Fruit fly (Drosophila melanogaster): ENCODE data around the gene CG1662.

Gene CG1662

DNA sequence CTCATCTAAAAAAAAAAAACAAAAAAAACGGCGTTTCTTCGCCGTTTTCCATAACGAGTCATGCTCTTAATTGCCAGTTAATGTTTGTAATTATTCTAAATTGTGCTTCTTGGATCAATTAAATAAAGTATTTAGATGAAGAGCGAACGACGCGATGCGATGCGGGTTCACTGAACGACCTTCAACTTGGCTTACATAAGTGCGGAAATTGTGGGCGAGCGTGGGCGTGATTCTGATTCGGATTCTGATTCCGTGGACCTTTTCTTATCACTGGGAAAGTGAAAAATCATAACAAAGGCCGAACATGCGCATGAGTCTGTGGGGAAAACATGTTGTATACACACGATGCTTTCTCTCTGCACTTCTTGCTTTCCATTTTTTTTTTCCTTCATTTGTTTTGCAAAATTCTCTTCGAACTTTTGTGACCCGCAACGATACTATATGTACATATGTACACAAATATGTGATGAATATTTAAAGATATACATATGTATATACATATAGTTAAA lies 11.8 kb upstream of the CG1662 start:
- TF ChIP-seq CTCF (optimal IDR thresholded peaks at IDR 0.05) = no peak
- no peak for TF ChIP-seq CG8478 (optimal IDR thresholded peaks at IDR 0.05)

DNA sequence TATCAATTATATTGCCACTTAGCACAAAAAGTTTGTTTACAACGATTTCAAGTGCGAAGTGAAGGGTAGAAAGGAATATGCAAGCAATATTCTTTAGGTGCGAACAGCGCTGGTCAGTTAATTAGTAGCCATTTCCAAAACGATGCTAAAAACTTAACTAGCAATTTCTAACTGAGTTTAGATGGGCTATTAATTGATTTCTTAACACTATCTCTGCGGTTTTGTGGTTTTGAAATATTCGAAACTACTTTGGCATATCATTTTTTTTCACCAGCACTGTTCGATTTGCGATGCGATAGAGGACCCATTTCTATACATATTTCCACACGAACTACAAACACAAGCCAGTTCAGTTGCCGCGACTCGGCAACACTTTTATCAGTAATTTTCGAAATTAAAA lies 10.8 kb upstream of the CG1662 start:
- TF ChIP-seq CTCF (optimal IDR thresholded peaks at IDR 0.05) = no peak
- TF ChIP-seq CG8478 (optimal IDR thresholded peaks at IDR 0.05) = no peak

DNA sequence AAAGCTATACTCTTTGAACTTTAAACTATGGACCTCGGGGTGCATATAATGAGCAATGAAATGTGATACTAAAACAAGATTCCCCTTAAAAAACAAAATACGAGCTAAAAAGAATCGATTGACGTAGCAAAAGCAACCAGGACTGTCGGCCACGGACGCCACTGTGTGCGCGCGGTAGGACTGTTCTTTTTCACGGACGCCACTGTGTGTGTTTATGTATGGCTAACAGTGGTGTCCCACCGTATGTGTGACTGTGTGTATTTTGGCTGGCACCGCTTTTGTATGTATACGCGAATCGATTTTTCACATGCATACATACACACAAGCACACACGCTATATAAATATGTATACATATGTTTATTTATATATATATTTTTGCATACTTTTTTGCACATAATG lies 3.6 kb upstream of the CG1662 start:
- TF ChIP-seq CTCF (optimal IDR thresholded peaks at IDR 0.05) (no peak), CG8478 (optimal IDR thresholded peaks at IDR 0.05) (no peak)

DNA sequence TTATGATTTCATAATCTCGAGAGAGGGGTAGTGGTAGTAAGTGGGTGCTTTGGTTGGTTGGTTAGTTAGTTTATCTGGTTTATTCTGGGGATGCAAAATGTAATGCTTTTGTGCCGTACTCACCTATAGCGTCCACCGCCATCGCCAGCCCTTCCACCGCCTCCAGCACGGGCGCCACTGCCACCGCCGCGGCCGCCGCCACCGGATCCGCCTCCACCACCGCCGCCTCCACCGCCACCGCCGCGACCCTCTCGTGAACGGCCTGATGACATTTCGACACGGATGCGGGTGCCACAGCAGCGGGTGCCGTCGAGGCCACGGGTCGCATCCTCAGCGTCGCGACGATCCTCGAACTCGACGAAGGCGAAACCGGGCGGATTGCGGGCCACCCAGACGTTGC lies 3.2 kb upstream of the CG1662 start:
- TF ChIP-seq CG8478 (optimal IDR thresholded peaks at IDR 0.05) (no peak), CTCF (optimal IDR thresholded peaks at IDR 0.05) (no peak)

DNA sequence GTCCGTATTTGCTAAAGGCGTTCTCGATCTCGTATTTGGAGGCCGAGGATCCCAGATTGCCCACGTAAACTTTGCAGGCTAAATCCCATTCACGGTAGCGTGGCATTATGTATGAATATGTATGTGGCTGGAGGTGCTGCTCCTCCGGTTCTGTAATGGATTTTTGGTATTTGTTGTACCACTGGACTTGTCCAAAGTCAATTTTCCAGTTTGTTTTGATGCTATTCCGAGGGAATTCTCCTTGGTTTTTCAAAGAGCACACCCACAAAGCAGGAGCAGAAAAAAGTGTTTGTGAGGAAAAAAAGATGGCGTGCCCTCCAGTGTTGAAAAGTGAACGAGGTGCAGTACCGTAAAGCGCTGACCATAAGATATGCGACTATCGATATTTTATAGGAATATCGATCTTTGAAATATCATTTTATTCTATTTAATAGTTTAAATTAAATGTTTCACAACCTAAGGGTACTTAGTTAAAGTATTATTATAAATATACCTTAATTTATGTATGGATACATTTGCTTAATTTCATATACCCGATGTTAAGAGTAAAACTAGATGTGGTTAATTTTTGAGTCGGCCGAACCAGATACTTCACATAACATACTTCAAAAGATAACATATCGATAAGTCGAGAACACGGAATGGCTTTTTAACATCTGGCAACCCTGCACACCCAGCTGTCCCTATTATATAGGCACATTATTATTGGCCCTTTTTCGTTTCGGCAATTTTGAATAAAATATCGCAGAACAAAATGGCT lies 2.6 kb upstream of the CG1662 start, which contains the start of the genes Rbp1-like and Tim9a:
Gene Rbp1-like, minus strand, starts transcription at position 295 of the 760 bp plus-strand sequence.
Gene Tim9a, plus strand, starts transcription at position 628 of the 760 bp plus-strand sequence.
- no peak for TF ChIP-seq CG8478 (optimal IDR thresholded peaks at IDR 0.05)
- TF ChIP-seq CTCF (optimal IDR thresholded peaks at IDR 0.05) = no peak

DNA sequence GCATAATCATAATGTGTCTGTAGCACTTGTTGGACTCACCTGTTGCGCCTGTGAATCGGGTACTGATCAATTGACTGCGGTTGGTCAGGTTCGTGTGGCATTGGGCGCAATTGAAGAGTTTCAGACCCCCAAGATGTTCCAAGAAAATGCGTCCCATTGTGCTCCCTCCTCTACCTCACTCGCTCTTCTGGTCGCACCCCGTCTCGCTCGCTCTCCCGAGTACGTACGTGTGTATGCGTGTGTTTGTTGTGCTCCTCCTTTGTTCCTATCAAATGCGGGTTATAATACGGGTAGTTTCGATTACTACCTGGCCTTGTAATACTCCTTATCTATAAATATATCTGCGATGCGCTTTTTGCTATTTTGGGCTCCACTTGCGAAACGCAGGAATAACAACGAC lies 587 bp upstream of the CG1662 start:
- TF ChIP-seq CG8478 (optimal IDR thresholded peaks at IDR 0.05) (no peak), CTCF (optimal IDR thresholded peaks at IDR 0.05) (no peak)

DNA sequence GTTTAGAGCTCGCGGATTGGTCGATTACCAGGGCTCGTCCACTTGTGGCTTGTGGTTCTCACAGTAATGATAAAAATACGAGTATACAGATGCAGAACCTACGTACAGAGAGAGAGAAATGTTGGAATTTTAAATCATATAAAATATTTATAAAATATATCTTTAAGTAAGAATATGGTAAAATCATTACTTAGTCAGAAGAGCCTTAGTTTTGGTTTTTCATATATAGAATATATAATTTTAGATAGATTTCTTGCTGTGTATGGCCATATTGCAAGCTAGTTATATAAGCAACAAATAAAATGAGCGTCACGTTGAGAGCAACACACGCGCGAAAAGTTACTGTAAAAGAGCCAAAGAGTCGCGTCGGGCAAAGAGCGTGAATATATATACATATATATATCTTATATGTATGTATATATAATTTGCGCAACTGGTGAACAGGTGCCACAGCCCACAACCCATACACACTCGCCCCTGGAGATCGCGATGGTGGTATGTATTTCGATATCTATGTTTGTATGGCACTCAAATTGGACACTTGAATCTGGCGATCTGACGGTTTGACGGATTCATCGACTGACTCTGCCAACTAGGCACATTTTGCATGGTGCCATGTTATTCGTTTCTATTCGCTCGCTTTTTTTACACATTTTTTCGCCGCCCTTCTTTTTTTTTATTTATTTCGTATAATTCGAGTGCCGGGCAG lies 3.3 kb downstream of the CG1662 start:
- no peak for TF ChIP-seq CG8478 (optimal IDR thresholded peaks at IDR 0.05)
- TF ChIP-seq CTCF (optimal IDR thresholded peaks at IDR 0.05) = no peak

DNA sequence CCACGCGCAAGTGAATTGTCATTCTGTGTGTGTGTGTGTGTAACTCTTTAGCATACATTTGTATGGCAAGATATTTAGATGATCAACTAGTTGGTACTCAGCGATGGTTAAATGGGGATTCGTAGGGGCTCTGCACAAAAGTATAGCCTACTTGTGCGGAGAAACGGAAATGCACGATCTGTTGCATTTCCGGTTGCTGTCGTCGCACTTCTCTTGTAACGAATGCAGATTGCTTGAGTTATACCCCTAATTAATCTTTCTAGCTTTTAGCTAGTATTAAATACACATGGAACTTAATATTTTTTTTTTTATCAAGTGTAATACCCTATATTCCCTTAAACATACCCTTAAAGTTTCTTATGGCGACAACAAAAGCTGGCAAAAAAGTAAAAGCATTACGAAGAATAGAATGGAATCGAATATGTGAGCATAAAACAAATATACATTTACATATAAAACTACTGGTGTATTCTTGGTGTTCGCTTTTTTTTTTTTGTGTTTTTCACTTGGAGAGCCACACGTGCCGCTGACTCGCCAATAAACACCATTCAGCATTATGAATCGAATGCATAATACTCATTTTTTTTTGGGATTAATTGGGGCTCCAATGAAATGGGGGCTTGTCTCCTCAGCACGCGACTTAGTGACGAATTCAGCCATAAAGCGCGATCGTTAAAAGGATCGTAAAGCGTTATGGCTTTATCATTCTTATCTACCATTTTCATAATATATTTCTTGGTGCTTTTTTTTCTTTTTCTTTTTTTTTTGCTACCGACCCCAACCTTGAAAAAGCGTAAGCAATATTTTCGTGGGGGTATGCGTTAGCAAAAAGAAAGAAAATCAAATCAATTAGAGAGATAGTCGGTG lies 4.0 kb downstream of the CG1662 start:
- TF ChIP-seq CTCF (optimal IDR thresholded peaks at IDR 0.05) = no peak
- no peak for TF ChIP-seq CG8478 (optimal IDR thresholded peaks at IDR 0.05)

DNA sequence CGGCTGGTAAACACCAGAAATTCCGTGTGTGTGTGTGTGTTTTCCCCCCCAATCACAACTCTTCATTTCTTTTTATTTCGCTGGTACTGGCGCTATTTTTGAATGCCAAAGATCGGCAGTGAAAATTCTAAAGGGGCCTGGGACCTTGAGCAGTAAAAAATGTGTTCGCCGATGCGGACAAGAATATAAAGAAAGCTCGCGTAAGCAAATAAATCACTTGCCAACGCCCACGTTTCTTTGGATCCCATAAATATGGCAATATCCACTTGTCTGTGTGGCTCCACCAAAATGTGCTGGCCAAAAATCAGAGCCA lies 4.6 kb downstream of the CG1662 start:
- TF ChIP-seq CTCF (optimal IDR thresholded peaks at IDR 0.05) (no peak), CG8478 (optimal IDR thresholded peaks at IDR 0.05) (no peak)

DNA sequence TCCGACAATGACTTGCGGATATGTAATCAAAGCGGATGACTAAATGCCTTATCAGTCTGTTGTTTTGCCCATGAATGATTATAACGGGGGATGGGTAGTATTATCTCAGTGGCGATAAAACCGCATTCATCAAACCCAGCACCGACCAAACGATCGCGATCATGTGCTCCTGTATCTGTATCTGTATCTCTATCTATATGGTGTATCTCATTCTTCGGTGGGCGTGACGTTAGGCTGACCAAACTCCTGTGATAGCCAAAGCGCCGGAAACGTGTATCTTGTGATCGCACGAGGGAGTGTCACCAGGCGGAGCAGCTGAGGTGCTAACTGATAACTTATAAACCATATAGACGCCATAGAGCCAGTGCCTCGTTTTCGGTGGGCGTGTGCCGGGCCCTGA lies 5.4 kb downstream of the CG1662 start:
- TF ChIP-seq CTCF (optimal IDR thresholded peaks at IDR 0.05) (no peak), CG8478 (optimal IDR thresholded peaks at IDR 0.05) (no peak)

DNA sequence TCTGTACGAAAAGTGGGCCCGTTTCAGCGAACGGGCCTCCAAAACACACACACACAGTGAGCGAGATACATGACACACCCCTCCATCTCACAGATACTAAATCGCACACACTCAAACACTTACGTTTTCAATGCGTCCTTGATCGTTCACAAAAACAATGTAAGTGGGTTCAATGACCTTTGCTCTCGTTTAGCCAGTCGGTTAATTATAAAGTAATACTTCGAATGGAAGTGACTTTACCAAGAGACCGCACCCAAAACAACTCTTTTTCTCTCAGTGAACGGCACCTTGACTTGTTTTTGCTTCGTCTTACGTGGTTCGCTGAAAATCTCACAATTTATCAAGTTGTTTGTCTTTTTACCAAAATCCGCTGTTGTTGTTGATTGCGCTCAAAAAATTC lies 7.0 kb downstream of the CG1662 start:
- TF ChIP-seq CTCF (optimal IDR thresholded peaks at IDR 0.05) (no peak), CG8478 (optimal IDR thresholded peaks at IDR 0.05) (no peak)

DNA sequence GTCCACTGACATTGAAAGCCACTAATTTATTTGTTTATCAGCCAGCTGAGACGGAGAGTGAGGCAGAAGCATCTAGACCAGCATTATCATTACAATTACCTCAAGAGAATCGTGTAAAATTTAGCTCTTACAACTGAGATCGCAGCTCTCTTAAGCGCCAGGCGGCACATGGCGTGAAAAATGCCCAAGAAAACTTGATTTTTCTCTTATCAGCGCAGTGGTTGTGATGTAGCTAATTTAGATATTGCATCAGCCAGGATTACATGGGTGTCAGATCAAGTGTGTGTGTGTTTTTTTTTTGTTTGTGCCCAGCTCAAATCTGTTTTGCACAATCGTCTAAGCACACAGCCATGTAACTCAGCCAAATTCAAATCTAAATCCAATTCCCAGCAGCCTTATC lies 7.7 kb downstream of the CG1662 start:
- TF ChIP-seq CTCF (optimal IDR thresholded peaks at IDR 0.05) (no peak), CG8478 (optimal IDR thresholded peaks at IDR 0.05) (no peak)

DNA sequence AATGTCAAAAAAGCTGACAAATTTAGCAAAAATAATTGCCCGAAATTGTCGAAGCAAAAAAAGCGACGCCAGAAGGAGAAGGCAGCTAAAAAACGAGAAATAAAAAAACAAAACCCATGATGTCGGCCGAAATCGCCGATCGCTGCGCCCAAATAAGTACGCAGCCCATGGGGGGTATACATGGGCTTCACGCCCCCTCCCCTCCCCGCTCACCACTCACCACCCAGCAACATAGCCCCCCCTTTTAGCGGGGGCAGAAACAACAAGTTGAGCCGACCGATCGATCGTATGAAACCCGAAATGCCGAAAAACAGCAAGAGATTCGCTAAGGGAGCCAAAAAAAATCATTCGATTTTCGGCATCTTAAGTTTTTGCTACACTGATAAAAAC lies 8.6 kb downstream of the CG1662 start:
- TF ChIP-seq CTCF (optimal IDR thresholded peaks at IDR 0.05) = no peak
- no peak for TF ChIP-seq CG8478 (optimal IDR thresholded peaks at IDR 0.05)

DNA sequence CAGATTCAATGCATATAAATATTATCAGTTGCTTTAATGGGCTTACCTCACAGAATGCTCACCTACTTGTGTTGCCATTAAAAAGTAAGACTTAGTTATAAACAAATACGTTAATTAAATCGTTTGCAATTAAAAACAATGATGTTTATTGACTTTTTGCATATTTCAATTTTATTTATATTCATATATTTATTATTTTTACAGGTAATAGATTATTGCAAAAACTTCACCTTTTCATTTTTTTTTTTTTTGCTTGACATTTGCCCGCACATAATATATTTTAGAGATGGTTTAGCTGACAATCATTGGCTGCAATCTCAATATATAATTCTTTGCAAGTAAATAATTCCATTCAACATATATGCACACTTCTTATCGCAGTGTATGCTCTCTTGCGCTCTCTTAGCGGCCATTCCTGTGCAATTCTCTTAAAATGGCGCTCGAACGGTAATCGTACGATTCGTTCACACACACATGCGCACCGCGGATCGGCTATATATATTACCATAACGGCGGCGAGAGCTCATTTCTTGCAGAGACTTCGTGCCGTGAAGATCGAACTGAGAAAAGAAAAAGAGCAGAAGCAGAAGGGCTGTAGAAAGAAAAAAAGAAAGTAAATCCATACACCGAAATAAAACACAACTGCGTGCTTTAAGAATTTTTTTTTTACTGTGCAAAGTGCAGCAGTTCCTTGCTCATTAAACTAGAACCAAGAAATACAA lies 9.2 kb downstream of the CG1662 start, which contains the start of gene Bcat:
Gene Bcat, plus strand, starts transcription at position 522 of the 722 bp plus-strand sequence.
- TF ChIP-seq CG8478 (optimal IDR thresholded peaks at IDR 0.05) (no peak), CTCF (optimal IDR thresholded peaks at IDR 0.05) (no peak)

DNA sequence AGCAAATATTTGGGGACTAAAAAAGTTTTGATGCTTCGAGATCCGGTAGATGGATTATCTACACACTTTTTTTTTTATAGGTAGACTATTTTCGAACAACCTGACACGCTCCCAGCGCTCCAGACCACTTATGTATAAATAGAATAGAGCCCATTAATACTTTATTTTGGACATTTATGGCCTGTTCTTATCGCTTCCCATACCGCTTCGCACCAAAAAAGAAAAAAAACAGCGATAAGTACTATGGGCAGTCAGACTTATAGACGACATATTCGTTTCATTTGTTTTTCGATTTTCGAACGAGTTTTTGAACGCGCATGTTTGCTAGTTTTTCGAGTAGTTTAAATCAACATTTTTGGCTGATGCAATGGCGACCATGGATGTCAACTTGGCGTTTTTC lies 10.2 kb downstream of the CG1662 start:
- TF ChIP-seq CTCF (optimal IDR thresholded peaks at IDR 0.05) (no peak), CG8478 (optimal IDR thresholded peaks at IDR 0.05) (no peak)
